Fruit fly (Drosophila melanogaster) whole organism, larva: ENCODE results near the gene Nhe2.

Source experiments
- noc ChIP-seq: fragments of 200-800 bp; sonication (Bioruptor generic); optimal IDR thresholded peaks from 3 replicates; lab custom pipeline; 2019; ENCODE audit warnings: missing biosample characterization, mild to moderate bottlenecking, missing genetic modification characterization, moderate library complexity

The Nhe2 gene

dm6 chr2L:21089075-21089474, 15.3 kb upstream of the Nhe2 start, which contains the start of gene CG9259:
TSS of gene CG9259 (plus strand) at chr2L:21089375.
- no peak for TF ChIP-seq noc (tag; lab: Kevin White, UChicago)

- no peak for TF ChIP-seq noc (tag; lab: Kevin White, UChicago)
These were observed 13.4 kb upstream of the Nhe2 start, which contains the start of gene CG14397 for dm6 chr2L:21090958-21091357. TSS of gene CG14397 (plus strand) at chr2L:21091227.

DNA sequence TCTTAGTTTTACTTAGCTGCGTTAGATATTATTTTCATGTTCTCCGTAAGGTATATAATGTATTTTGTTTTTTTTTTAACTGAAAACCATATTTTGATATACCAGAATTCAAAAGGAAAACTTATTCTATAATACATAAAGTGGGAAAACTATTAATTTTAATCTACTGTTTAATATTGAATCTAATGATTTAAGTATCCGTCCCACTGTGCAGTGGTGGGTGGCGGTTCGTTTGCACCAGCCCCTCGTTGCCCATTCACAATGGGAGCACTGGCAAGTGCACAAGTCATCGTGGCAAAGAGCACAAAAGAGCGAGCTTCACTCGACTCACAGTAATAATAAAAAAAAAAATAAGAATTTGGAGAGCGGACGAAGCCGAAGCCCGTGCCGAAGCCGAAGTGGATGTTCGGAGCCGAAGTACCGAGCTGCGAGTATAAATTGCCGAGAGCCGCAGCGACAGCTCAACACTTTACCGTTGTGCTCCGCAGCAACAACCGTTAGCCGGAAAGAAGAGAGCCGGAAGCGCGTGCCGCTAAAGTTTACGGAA, 7.8 kb upstream of the Nhe2 start, which contains the start of gene CG34136:
TSS of gene CG34136 (plus strand) at position 475 of the 547 bp plus-strand sequence.
- TF ChIP-seq noc (tag; lab: Kevin White, UChicago): no peak

DNA sequence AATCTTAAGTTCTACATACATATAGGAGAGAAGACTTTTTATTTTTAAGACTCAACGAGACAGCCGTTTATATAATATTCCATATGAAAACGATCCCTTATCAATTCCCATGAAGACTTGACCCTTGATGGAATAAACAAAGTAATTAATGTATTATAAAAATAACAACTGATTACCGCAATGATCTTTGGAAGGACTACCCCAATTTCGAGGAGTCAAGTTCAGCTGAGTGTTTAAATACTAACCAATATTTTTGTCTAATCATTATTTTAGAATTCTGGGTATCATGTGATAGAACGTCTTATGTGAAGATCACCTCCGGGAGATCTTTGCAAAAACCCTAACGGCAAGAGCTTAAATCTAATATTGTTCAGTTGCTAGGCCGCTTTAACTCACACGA, 6.5 kb upstream of the Nhe2 start:
- TF ChIP-seq noc (tag; lab: Kevin White, UChicago): no peak

dm6 chr2L:21102399-21103108, 1.8 kb upstream of the Nhe2 start, which contains the start of gene CG9257:
TSS of gene CG9257 (plus strand) at chr2L:21102743.
- TF ChIP-seq noc (tag; lab: Kevin White, UChicago): no peak

DNA sequence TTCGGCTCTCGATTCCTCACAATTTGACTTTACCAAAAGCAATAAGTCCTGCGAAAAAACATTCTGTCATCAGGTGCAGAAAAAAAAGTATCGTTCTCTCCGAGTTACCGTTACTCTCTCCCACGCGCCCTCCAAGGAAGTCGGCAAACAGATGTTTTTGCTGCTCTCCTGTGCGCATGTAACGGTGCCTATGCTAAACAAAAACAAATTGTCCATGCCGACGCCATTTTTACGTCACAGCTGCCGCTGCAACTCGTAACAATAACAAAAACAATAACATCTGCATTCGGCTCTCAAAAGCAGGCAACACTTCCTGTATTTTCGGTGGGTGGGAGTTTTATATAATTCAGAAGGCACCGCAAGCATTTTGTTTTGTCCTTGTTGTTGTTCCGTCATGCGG, 759 bp downstream of the Nhe2 start:
- TF ChIP-seq noc (tag; lab: Kevin White, UChicago): no peak

dm6 chr2L:21107651-21108489, 3.5 kb downstream of the Nhe2 start:
- TF ChIP-seq noc (tag; lab: Kevin White, UChicago): peak; percentile 20

DNA sequence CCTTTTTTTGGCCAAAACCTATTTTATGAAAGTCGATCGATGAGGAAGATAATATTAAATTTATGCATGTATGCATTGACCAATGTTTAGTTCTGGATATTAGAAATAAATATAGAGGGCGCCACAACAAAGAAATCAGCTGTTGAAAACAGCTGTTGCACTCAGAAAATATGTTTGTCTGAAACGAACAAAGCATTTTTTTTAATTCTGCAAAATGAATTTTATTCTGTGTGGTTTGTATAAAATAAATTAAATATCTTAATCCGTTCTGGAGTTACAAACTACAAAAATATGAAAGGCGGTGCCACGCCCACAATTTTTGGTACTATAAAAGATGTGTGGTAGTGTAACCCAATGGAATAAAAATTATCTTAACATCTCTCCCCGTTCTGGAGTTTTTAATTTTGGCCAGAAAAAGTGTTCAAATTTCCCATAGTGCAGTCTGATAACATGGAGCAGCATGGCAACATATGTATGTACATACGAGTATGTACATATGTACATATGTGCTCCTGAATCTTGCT, 4.5 kb downstream of the Nhe2 start:
- TF ChIP-seq noc (tag; lab: Kevin White, UChicago): no peak

dm6 chr2L:21109680-21110079, 5.3 kb downstream of the Nhe2 start:
- no peak for TF ChIP-seq noc (tag; lab: Kevin White, UChicago)

DNA sequence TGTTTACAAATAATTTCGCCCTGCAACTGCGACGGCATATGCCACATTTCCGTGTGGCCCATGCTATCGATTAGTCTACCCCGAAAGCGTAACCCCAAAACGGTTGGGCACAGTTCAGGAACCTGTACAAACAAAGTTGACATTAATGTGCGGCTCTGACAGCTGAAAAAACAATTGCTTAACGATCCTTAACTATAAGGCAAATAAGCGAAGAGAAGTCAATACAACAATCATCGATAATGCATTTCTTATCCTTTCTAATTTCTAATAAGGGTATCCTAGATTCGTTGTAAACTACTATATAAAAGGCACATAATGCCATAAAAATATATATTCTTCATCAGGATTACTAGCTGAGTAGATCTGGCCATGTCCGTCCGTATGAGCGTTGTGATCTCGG, 7.5 kb downstream of the Nhe2 start:
- no peak for TF ChIP-seq noc (tag; lab: Kevin White, UChicago)

dm6 chr2L:21113546-21113945, 9.2 kb downstream of the Nhe2 start:
- TF ChIP-seq noc (tag; lab: Kevin White, UChicago): no peak

- no peak for TF ChIP-seq noc (tag; lab: Kevin White, UChicago)
These were observed 11.3 kb downstream of the Nhe2 start for dm6 chr2L:21115687-21116086.

DNA sequence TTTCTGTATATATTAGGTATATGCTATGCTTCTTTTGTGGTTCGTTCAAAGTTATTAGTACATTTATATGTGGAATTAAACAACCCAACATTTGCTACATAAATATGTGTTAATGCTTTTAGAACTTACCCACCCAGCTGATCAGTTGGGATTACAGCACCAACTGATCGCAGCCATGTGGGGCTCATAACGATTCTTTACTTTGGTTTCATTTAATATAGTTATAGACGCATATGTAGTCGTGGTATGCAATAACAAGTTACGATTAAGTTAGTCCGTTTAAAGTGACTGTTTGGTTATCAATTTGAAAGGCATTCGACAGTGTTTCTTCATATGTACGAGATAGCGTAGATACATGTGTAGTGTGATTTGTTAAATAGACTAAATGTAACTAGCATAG, 31.4 kb downstream of the Nhe2 start:
- TF ChIP-seq noc (tag; lab: Kevin White, UChicago): no peak

DNA sequence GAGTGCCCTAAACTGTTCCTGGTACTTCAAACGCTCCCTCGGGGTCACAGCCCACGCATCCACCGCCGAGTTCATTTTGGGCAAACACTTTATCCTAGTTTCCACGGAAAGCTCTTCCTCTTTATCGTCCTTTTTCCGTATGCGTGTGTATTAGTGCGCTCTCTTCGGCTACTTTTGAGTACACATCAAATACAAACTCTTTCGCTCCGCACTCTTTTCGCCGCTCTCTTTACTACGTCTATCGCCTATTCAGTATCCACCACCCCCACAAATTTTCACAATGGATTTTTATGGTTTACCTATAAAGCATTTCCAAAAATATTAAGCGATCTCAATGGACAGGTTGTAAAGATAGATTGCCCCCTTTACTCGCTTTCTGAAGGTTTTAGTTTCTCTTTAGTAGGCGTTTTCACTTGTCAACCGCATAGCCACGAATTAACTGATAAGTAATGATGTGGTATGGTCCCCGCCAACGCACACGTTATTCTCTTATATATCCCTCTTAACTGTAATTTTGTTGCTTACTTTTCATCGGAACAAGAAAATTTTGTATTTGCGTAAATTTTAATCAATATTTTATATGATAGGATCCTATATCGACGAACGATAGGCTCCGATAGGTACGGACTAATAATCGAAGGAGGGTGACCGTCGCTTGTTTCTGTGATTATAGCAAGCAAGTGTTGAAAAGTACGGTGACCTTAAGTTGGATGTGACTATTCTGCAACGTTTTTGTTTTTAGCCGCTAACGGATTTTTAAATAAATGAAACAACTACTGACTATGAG, 37.5 kb downstream of the Nhe2 start, which contains the start of gene Dap160:
TSS of gene Dap160 (minus strand) at position 634 of the 787 bp plus-strand sequence.
- no peak for TF ChIP-seq noc (tag; lab: Kevin White, UChicago)

- TF ChIP-seq noc (tag; lab: Kevin White, UChicago): no peak
These were observed 38.1 kb downstream of the Nhe2 start for dm6 chr2L:21142501-21142849.
